Worm (Caenorhabditis elegans) whole organism, late embryonic: ENCODE results near the gene C08E8.2.

ENCODE experiments used
- ama-1 ChIP-seq: fragments of 150-350 bp; optimal IDR thresholded peaks from 2 replicates; lab custom pipeline; 2014
- hlh-6 ChIP-seq: sonication (generic microtip); optimal IDR thresholded peaks from 2 replicates; lab custom pipeline; 2016; ENCODE audit warnings: missing genotype, missing genetic modification characterization, missing compliant biosample characterization
- syd-9 ChIP-seq: sonication (generic microtip); optimal IDR thresholded peaks from 2 replicates; lab custom pipeline; 2016; ENCODE audit warnings: mild to moderate bottlenecking, missing genetic modification characterization, moderate library complexity, missing compliant biosample characterization

DNA sequence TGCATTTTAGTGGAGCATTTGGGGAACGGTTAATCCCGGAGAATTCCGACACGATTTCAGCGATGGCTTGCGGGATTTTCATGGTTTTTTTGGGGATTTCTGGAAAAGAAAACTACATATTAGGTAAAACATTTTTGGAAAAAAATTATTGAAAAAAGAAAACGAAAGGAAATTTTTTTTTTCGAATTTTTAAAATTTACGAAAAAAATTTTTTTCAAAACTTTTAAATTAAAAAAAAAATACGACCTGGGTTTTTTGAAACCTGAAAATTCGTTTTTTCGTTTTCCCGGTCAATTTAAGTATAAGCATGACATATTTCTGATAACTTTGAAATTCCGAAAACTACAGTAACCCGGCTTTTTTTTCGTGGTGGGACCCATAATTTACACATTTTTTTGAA is 15.8 kb downstream of the C08E8.2 start, which contains the start of gene C08E8.10:
- TF ChIP-seq syd-9 (tag; lab: Kevin White, UChicago) (no peak), hlh-6 (tag; lab: Kevin White, UChicago) (no peak), ama-1 (lab: Kevin White, UChicago) (no peak)
